Fruit fly (Drosophila melanogaster) whole organism, embryonic: ENCODE results near the gene Fer2LCH.

Experiments
- Antp ChIP-seq: fragments of 200-800 bp; sonication (Bioruptor generic); optimal IDR thresholded peaks from 3 replicates; lab custom pipeline; 2016; ENCODE audit warnings: missing biosample characterization, missing genetic modification characterization
- Atf6 ChIP-seq: fragments of 200-800 bp; sonication (Bioruptor generic); IDR thresholded peaks from 2 replicates; pipeline ENCODE4 v1.3.6; 2022; ENCODE audit warnings: missing biosample characterization, missing genetic modification characterization
- B-H2 ChIP-seq: fragments of 200-800 bp; sonication (Bioruptor generic); optimal IDR thresholded peaks from 2 replicates; lab custom pipeline; 2018; ENCODE audit warnings: missing biosample characterization, mild to moderate bottlenecking, missing genetic modification characterization
- Blimp-1 ChIP-seq: fragments of 200-800 bp; sonication (Bioruptor generic); optimal IDR thresholded peaks from 3 replicates; lab custom pipeline; 2018; ENCODE audit warnings: missing biosample characterization, missing genetic modification characterization, mild to moderate bottlenecking, moderate library complexity, missing genetic modification reagents
- C15 ChIP-seq: fragments of 200-800 bp; sonication (Bioruptor generic); IDR thresholded peaks from 3 replicates; pipeline ENCODE4 v1.3.6; 2022; ENCODE audit warnings: missing biosample characterization, missing genetic modification characterization
- CG10267 ChIP-seq: fragments of 200-800 bp; sonication (Bioruptor generic); optimal IDR thresholded peaks from 2 replicates; lab custom pipeline; 2018; ENCODE audit warnings: missing biosample characterization, mild to moderate bottlenecking, missing genetic modification characterization, moderate library complexity
- CG11398 ChIP-seq: fragments of 200-800 bp; sonication (Bioruptor generic); optimal IDR thresholded peaks from 2 replicates; lab custom pipeline; 2016; ENCODE audit warnings: missing biosample characterization, missing genetic modification characterization
- CG11456 ChIP-seq: fragments of 200-800 bp; sonication (Bioruptor generic); IDR thresholded peaks from 3 replicates; pipeline ENCODE4 v1.3.6; 2022; ENCODE audit warnings: missing biosample characterization, missing genetic modification characterization
- CG11696 ChIP-seq: fragments of 200-800 bp; sonication (Bioruptor generic); IDR thresholded peaks from 2 replicates; pipeline ENCODE4 v1.3.6; 2022; ENCODE audit warnings: missing biosample characterization, missing genetic modification characterization
- CG12219 ChIP-seq: fragments of 200-800 bp; sonication (Bioruptor generic); optimal IDR thresholded peaks from 3 replicates; lab custom pipeline; 2018; ENCODE audit warnings: missing biosample characterization, mild to moderate bottlenecking, missing genetic modification characterization
- CG13123 ChIP-seq: fragments of 200-800 bp; sonication (Bioruptor generic); optimal IDR thresholded peaks from 2 replicates; lab custom pipeline; 2016; ENCODE audit warnings: missing biosample characterization, missing genetic modification characterization
- CG13296 ChIP-seq: fragments of 200-800 bp; sonication (Bioruptor generic); optimal IDR thresholded peaks from 3 replicates; lab custom pipeline; 2018; ENCODE audit warnings: missing biosample characterization, mild to moderate bottlenecking, missing genetic modification characterization
- CG15514 ChIP-seq: fragments of 200-800 bp; sonication (Bioruptor generic); optimal IDR thresholded peaks from 3 replicates; lab custom pipeline; 2017; ENCODE audit warnings: missing biosample characterization, missing genetic modification characterization, mild to moderate bottlenecking, moderate library complexity, missing genetic modification reagents
- CG18764 ChIP-seq: fragments of 200-800 bp; sonication (Bioruptor generic); optimal IDR thresholded peaks from 3 replicates; lab custom pipeline; 2016; ENCODE audit warnings: missing biosample characterization, missing genetic modification characterization
- CG2202 ChIP-seq: fragments of 200-800 bp; sonication (Bioruptor generic); optimal IDR thresholded peaks from 2 replicates; lab custom pipeline; 2018; ENCODE audit warnings: missing biosample characterization, mild to moderate bottlenecking, missing genetic modification characterization
- CG2712 ChIP-seq: fragments of 200-800 bp; optimal IDR thresholded peaks from 3 replicates; lab custom pipeline; 2019; ENCODE audit warnings: missing biosample characterization, mild to moderate bottlenecking, missing genetic modification characterization, moderate library complexity
- CG2875 ChIP-seq: fragments of 200-800 bp; sonication (Bioruptor generic); optimal IDR thresholded peaks from 2 replicates; lab custom pipeline; 2017; ENCODE audit warnings: missing biosample characterization, mild to moderate bottlenecking, missing genetic modification characterization, missing genetic modification reagents
- CG3407 ChIP-seq: fragments of 200-800 bp; sonication (Bioruptor generic); optimal IDR thresholded peaks from 2 replicates; lab custom pipeline; 2018; ENCODE audit warnings: missing biosample characterization, mild to moderate bottlenecking, missing genetic modification characterization
- CG34376 ChIP-seq: fragments of 200-800 bp; sonication (Bioruptor generic); optimal IDR thresholded peaks from 2 replicates; lab custom pipeline; 2018; ENCODE audit warnings: missing biosample characterization, mild to moderate bottlenecking, missing genetic modification characterization
- CG3995 ChIP-seq: fragments of 200-800 bp; sonication (Bioruptor generic); optimal IDR thresholded peaks from 3 replicates; lab custom pipeline; 2016; ENCODE audit warnings: missing biosample characterization, missing genetic modification characterization
- CG6654 ChIP-seq: fragments of 200-800 bp; sonication (Bioruptor generic); optimal IDR thresholded peaks from 2 replicates; lab custom pipeline; 2017; ENCODE audit warnings: missing biosample characterization, mild to moderate bottlenecking, missing genetic modification characterization
- CG7271 ChIP-seq: fragments of 200-800 bp; sonication (Bioruptor generic); optimal IDR thresholded peaks from 2 replicates; lab custom pipeline; 2018; ENCODE audit warnings: missing biosample characterization, mild to moderate bottlenecking, missing genetic modification characterization, moderate library complexity
- CG9609 ChIP-seq: fragments of 200-800 bp; sonication (Bioruptor generic); optimal IDR thresholded peaks from 3 replicates; lab custom pipeline; 2016; ENCODE audit warnings: missing biosample characterization, missing genetic modification characterization
- CHES-1-like ChIP-seq: fragments of 200-800 bp; sonication (Bioruptor generic); optimal IDR thresholded peaks from 2 replicates; lab custom pipeline; 2016; ENCODE audit warnings: missing biosample characterization, missing genetic modification characterization
- CkIIα-i1 ChIP-seq: fragments of 200-800 bp; sonication (Bioruptor generic); IDR thresholded peaks from 2 replicates; pipeline ENCODE4 v1.3.6; 2022; ENCODE audit warnings: missing biosample characterization, missing genetic modification characterization
- Dad ChIP-seq: fragments of 200-800 bp; sonication (Bioruptor generic); optimal IDR thresholded peaks from 3 replicates; lab custom pipeline; 2016; ENCODE audit warnings: missing biosample characterization, missing genetic modification characterization
- E2f2 ChIP-seq: fragments of 200-800 bp; sonication (Bioruptor generic); IDR thresholded peaks from 2 replicates; pipeline ENCODE4 v1.3.6; 2022; ENCODE audit warnings: missing biosample characterization, missing genetic modification characterization
- ERR ChIP-seq: fragments of 200-800 bp; sonication (Bioruptor generic); optimal IDR thresholded peaks from 2 replicates; lab custom pipeline; 2016; ENCODE audit warnings: missing biosample characterization, missing genetic modification characterization
- Ets97D ChIP-seq: fragments of 200-800 bp; sonication (Bioruptor generic); optimal IDR thresholded peaks from 3 replicates; lab custom pipeline; 2016; ENCODE audit warnings: missing biosample characterization, missing genetic modification characterization
- MBD-R2 ChIP-seq: fragments of 200-800 bp; sonication (Bioruptor generic); IDR thresholded peaks from 2 replicates; pipeline ENCODE4 v1.3.6; 2022; ENCODE audit warnings: missing biosample characterization, missing genetic modification characterization
- Mes4 ChIP-seq: fragments of 200-800 bp; sonication (Bioruptor generic); optimal IDR thresholded peaks from 2 replicates; lab custom pipeline; 2016; ENCODE audit warnings: missing biosample characterization, missing genetic modification characterization
- Myb ChIP-seq: fragments of 200-800 bp; sonication (Bioruptor generic); optimal IDR thresholded peaks from 2 replicates; lab custom pipeline; 2016; ENCODE audit warnings: missing biosample characterization, missing genetic modification characterization
- Six4 ChIP-seq: fragments of 200-800 bp; sonication (Bioruptor generic); optimal IDR thresholded peaks from 2 replicates; lab custom pipeline; 2016; ENCODE audit warnings: missing biosample characterization, missing genetic modification characterization
- Trl ChIP-seq, 3 experiments: fragments of >200 bp in 2 of 3; fragments of 200-800 bp in 1 of 3; sonication (Bioruptor generic) in 1 of 3; optimal IDR thresholded peaks; 2 replicates in 1 of 3; 3 replicates in 2 of 3; lab custom pipeline; 2016 to 2017; ENCODE audit warnings: missing biosample characterization in 1 of 3, missing genetic modification characterization in 1 of 3
- aop ChIP-seq: fragments of 200-800 bp; sonication (Bioruptor generic); IDR thresholded peaks from 2 replicates; pipeline ENCODE4 v1.3.6; 2022; ENCODE audit warnings: missing biosample characterization, missing genetic modification characterization
- ara ChIP-seq: fragments of 200-800 bp; sonication (Bioruptor generic); IDR thresholded peaks from 2 replicates; pipeline ENCODE4 v1.3.6; 2022; ENCODE audit warnings: missing biosample characterization, missing genetic modification characterization
- bcd ChIP-seq: fragments of 200-800 bp; sonication (Bioruptor generic); optimal IDR thresholded peaks from 2 replicates; lab custom pipeline; 2017; ENCODE audit warnings: missing biosample characterization, mild to moderate bottlenecking, missing genetic modification characterization
- btn ChIP-seq: fragments of 200-800 bp; sonication (Bioruptor generic); optimal IDR thresholded peaks from 2 replicates; lab custom pipeline; 2016; ENCODE audit warnings: missing biosample characterization, missing genetic modification characterization
- dysf ChIP-seq: fragments of 200-800 bp; sonication (Bioruptor generic); IDR thresholded peaks from 3 replicates; pipeline ENCODE4 v1.3.6; 2022; ENCODE audit warnings: missing biosample characterization, missing genetic modification characterization
- fd96Cb ChIP-seq: fragments of 200-800 bp; sonication (Bioruptor generic); optimal IDR thresholded peaks from 2 replicates; lab custom pipeline; 2018; ENCODE audit warnings: missing biosample characterization, mild to moderate bottlenecking, missing genetic modification characterization, moderate library complexity
- gcm2 ChIP-seq: fragments of 200-800 bp; sonication (Bioruptor generic); optimal IDR thresholded peaks from 2 replicates; lab custom pipeline; 2016; ENCODE audit warnings: missing biosample characterization, missing genetic modification characterization
- gem ChIP-seq: fragments of 200-800 bp; sonication (Bioruptor generic); optimal IDR thresholded peaks from 2 replicates; lab custom pipeline; 2019; ENCODE audit warnings: missing biosample characterization, mild to moderate bottlenecking, missing genetic modification characterization, moderate library complexity
- gsb ChIP-seq: fragments of 200-800 bp; sonication (Bioruptor generic); IDR thresholded peaks from 2 replicates; pipeline ENCODE4 v1.3.6; 2022; ENCODE audit warnings: missing biosample characterization, missing genetic modification characterization
- h ChIP-seq: fragments of >200 bp; optimal IDR thresholded peaks from 2 replicates; lab custom pipeline; 2017
- kah ChIP-seq: fragments of 200-800 bp; sonication (Bioruptor generic); optimal IDR thresholded peaks from 2 replicates; lab custom pipeline; 2018; ENCODE audit warnings: missing biosample characterization, mild to moderate bottlenecking, missing genetic modification characterization
- lmd ChIP-seq: fragments of 200-800 bp; sonication (Bioruptor generic); IDR thresholded peaks from 2 replicates; pipeline ENCODE4 v1.3.6; 2022; ENCODE audit warnings: missing biosample characterization, missing genetic modification characterization
- nerfin-1 ChIP-seq: fragments of 200-800 bp; sonication (Bioruptor generic); optimal IDR thresholded peaks from 3 replicates; lab custom pipeline; 2019; ENCODE audit warnings: missing biosample characterization, mild to moderate bottlenecking, missing genetic modification characterization, moderate library complexity
- psq ChIP-seq: fragments of 200-800 bp; sonication (Bioruptor generic); optimal IDR thresholded peaks from 2 replicates; lab custom pipeline; 2017; ENCODE audit warnings: missing biosample characterization, missing genetic modification characterization
- tll ChIP-seq, 2 experiments: fragments of 200-800 bp in 1 of 2; fragments of >200 bp in 1 of 2; sonication (Bioruptor generic) in 1 of 2; optimal IDR thresholded peaks; 2 replicates each; lab custom pipeline; 2017 to 2019; ENCODE audit warnings: missing biosample characterization in 2 of 2, missing genetic modification characterization in 2 of 2, mild to moderate bottlenecking in 1 of 2, moderate library complexity in 1 of 2
- twi ChIP-seq: fragments of 200-800 bp; optimal IDR thresholded peaks from 2 replicates; lab custom pipeline; 2019; ENCODE audit warnings: missing biosample characterization, mild to moderate bottlenecking, missing genetic modification characterization, moderate library complexity
- tx ChIP-seq: fragments of 200-800 bp; sonication (Bioruptor generic); optimal IDR thresholded peaks from 2 replicates; lab custom pipeline; 2016; ENCODE audit warnings: missing biosample characterization, missing genetic modification characterization
- vvl ChIP-seq: fragments of 200-800 bp; sonication (Bioruptor generic); IDR thresholded peaks from 2 replicates; pipeline ENCODE4 v1.3.6; 2022; ENCODE audit warnings: missing biosample characterization, missing genetic modification characterization
- zf30C ChIP-seq: fragments of 200-800 bp; sonication (Bioruptor generic); optimal IDR thresholded peaks from 3 replicates; lab custom pipeline; 2018; ENCODE audit warnings: missing biosample characterization, mild to moderate bottlenecking, missing genetic modification characterization

Fer2LCH gene

dm6 chr3R:30391950-30392349, 4.3 kb downstream of the Fer2LCH start (continued):
- TF ChIP-seq CHES-1-like (GFP tag; lab: Kevin White, UChicago), result no peak
- no peak for TF ChIP-seq CG10267 (tag; lab: Kevin White, UChicago)
- TF ChIP-seq CG12219 (GFP tag; lab: Kevin White, UChicago), result no peak
- no peak for TF ChIP-seq gsb (GFP tag; lab: Robert Waterston, UW)
- TF ChIP-seq btn, result no peak
- TF ChIP-seq CG2202, result no peak
- TF ChIP-seq Six4, result no peak
- no peak for TF ChIP-seq E2f2 (GFP tag; lab: Robert Waterston, UW)
- TF ChIP-seq nerfin-1 (tag; lab: Kevin White, UChicago), result no peak
- TF ChIP-seq CG34376 (GFP tag; lab: Kevin White, UChicago), result no peak
- no peak for TF ChIP-seq CG15514 (GFP tag; lab: Kevin White, UChicago)
- no peak for TF ChIP-seq CG18764 (GFP tag; lab: Kevin White, UChicago)
- TF ChIP-seq Antp (GFP tag; lab: Kevin White, UChicago), result no peak
- no peak for TF ChIP-seq CG7271 (tag; lab: Kevin White, UChicago)
- TF ChIP-seq CG2875 (GFP tag; lab: Kevin White, UChicago), result no peak
- TF ChIP-seq CG3407, result no peak
- no peak for TF ChIP-seq bcd
- no peak for TF ChIP-seq Mes4 (GFP tag; lab: Kevin White, UChicago)
- no peak for TF ChIP-seq Dad (GFP tag; lab: Kevin White, UChicago)
- TF ChIP-seq dysf, result no peak
- no peak for TF ChIP-seq psq (GFP tag; lab: Kevin White, UChicago)
- TF ChIP-seq aop (GFP tag; lab: Robert Waterston, UW), result no peak
- peak; percentile 32 for TF ChIP-seq CG2712 (tag; lab: Kevin White, UChicago)
- TF ChIP-seq gcm2 (GFP tag; lab: Kevin White, UChicago), result no peak
- TF ChIP-seq CG3995 (GFP tag; lab: Kevin White, UChicago), result no peak
- TF ChIP-seq CG11696 (GFP tag; lab: Robert Waterston, UW), result no peak
- no peak for TF ChIP-seq MBD-R2
- TF ChIP-seq CG13296, result no peak
- TF ChIP-seq CG11456 (GFP tag; lab: Robert Waterston, UW), result no peak
- peak; percentile 19 for TF ChIP-seq Blimp-1 (GFP tag; lab: Kevin White, UChicago)
- TF ChIP-seq Myb, result no peak
- TF ChIP-seq Ets97D (GFP tag; lab: Kevin White, UChicago), result no peak
- TF ChIP-seq CG9609, result no peak
- no peak for TF ChIP-seq Atf6 (GFP tag; lab: Robert Waterston, UW)
- TF ChIP-seq CG11398 (GFP tag; lab: Kevin White, UChicago), result no peak
- no peak for TF ChIP-seq tx (GFP tag; lab: Kevin White, UChicago)
- no peak for TF ChIP-seq zf30C (GFP tag; lab: Kevin White, UChicago)
- no peak for TF ChIP-seq CG6654 (GFP tag; lab: Kevin White, UChicago)
- TF ChIP-seq B-H2, result no peak
- TF ChIP-seq h (lab: Kevin White, UChicago), result no peak
- TF ChIP-seq fd96Cb (tag; lab: Kevin White, UChicago), result peak; percentile 19
- TF ChIP-seq twi (tag; lab: Kevin White, UChicago), result no peak
- no peak for TF ChIP-seq lmd (GFP tag; lab: Robert Waterston, UW)
- TF ChIP-seq gem (tag; lab: Kevin White, UChicago), result peak; percentile 44
- TF ChIP-seq vvl, result 0 out of 2 replicates have a peak, but pooled peaks have one; percentile 14
- no peak for TF ChIP-seq CG13123
- TF ChIP-seq ara, result peak; percentile 34; the same call in 1 of the 2 replicates
- no peak for TF ChIP-seq tll (GFP tag; optimal IDR thresholded peaks at IDR 0.05; lab: Kevin White, UChicago)
- no peak for TF ChIP-seq ERR (GFP tag; lab: Kevin White, UChicago)
- TF ChIP-seq CkIIα-i1 (GFP tag; lab: Robert Waterston, UW), result no peak
- TF ChIP-seq C15 (GFP tag; lab: Robert Waterston, UW), result no peak
- no peak for TF ChIP-seq kah (GFP tag; lab: Kevin White, UChicago)
- TF ChIP-seq Trl (optimal IDR thresholded peaks at IDR 0.05; lab: Kevin White, UChicago), result no peak
- no peak for TF ChIP-seq Trl (GFP tag; optimal IDR thresholded peaks at IDR 0.05; lab: Kevin White, UChicago)
